Worm (Caenorhabditis elegans) whole organism, L4/young adult: ENCODE results near the gene age-1.

Experiments used
- W03F9.2 ChIP-seq: fragments of 150-350 bp; optimal IDR thresholded peaks from 2 replicates; lab custom pipeline; 2014; ENCODE audit warnings: missing biosample characterization, missing genetic modification characterization
- dao-5 ChIP-seq: sonication (generic microtip); optimal IDR thresholded peaks from 2 replicates; lab custom pipeline; 2016; ENCODE audit warnings: missing genotype, missing genetic modification characterization, moderate library complexity, missing compliant biosample characterization
- him-1 ChIP-seq: sonication (generic microtip); optimal IDR thresholded peaks from 2 replicates; lab custom pipeline; 2016; ENCODE audit warnings: missing genotype, missing genetic modification reagents, missing genetic modification characterization, missing compliant biosample characterization

Gene age-1

DNA sequence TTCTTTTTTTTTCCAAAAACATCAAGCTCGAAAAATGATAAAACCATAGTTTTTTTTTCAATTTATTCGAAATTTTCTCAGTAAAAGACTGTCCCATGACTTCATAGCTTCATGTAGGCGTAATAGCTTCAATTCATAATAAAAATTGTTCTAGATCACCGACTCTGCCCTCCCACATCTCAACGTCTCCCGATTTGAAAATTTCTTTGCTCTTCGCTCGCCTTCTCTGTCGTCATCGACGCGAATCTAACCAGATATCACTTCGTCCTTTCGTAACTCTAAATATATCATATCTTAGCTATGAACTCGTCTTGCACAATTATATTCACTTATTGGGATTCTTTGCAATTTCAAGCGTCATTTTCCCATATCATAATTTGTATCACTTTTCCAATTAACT, 12.1 kb downstream of the age-1 start, which contains the start of gene srh-44:
TSS of gene srh-44 (plus strand) at position 301 of the 400 bp plus-strand sequence.
- TF ChIP-seq him-1 (no peak), dao-5 (no peak), W03F9.2 (tag; lab: Kevin White, UChicago) (no peak)

DNA sequence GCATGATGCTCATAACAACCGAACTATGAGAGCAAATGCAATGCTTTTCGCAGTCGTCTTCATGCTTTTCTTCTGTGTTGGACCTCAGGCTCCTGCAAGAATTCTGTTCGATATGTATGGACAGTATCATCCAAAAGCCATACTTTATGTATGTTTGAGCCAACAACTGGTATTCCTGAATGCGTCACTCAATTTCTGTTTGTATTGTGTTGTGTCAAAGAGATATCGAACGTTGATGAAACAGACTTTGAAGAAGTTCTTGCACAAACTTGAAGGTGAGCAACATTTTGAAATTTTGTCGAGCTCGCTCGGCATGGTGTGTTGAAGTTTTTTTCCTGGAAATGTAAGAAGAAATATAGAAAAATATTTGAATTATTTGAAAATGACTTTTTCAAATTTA, 13.9 kb downstream of the age-1 start:
- TF ChIP-seq dao-5 (no peak), W03F9.2 (tag; lab: Kevin White, UChicago) (no peak), him-1 (no peak)

- TF ChIP-seq W03F9.2 (tag; lab: Kevin White, UChicago) = no peak
- no peak for TF ChIP-seq him-1
- TF ChIP-seq dao-5 = no peak
Observed at ce11 chrII:11510373-11510772, 16.5 kb downstream of the age-1 start, which contains the start of gene npr-41. Gene npr-41, plus strand, starts transcription at chrII:11510673.

DNA sequence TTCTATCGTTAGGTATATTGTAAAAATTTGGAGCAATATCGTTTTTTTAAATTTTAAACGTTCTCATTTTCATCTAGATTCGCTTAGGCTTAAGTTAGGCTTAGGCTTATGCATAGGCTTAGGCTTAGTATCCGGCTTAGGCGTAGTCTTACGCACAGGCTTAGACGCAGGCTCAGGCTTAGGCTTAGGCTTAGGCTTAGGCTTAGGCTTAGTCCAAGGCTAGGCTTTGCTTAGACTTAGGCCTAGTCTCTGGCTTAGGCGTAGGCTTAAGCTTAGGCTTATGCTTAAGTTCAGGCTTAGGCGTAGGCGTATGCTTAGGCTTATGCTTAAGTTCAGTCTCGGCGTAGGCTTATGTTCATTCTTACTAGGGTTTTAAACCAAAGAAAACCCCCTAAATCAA, 23.1 kb downstream of the age-1 start:
- TF ChIP-seq W03F9.2 (tag; lab: Kevin White, UChicago) = no peak
- TF ChIP-seq dao-5 = no peak
- TF ChIP-seq him-1 = no peak

DNA sequence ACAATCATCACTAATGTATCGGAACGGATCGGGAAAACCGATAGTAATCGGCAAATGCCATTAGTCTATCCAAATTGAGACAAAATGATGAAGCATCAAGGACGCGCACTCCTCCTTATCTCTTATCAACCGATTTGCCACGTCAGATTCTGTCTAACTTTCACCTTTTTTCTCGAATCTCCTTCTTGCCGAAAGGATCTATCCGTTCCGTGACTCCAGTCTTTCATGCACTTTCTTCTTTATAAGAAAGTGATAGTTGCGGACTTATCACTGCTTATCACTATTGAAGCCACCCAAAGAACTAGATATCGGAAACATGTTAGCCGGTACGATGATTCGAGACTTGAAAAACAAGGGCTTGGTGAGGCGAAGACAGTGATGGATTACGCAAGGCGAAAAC, 24.9 kb downstream of the age-1 start:
- TF ChIP-seq dao-5 (no peak), W03F9.2 (tag; lab: Kevin White, UChicago) (no peak), him-1 (no peak)

DNA sequence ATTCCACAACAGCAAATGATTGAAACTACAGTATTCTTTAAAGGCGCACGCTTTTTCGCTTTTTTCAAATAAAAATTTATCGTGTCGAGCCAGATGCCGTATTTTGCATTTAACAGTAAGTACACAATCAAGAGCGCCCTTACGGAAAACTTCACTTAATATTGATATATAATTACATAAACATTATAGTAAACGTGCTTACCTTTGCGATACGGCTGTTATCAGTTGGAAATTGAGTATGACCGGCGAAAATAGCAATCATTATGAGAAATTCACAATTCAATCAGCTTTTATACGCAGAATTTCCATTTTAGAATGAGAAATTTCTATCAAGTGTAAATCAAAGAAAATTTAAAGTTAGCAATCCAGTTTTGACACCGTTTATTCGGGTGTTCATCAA, 26.7 kb downstream of the age-1 start, which contains the start of gene B0334.20:
TSS of gene B0334.20 (minus strand) at position 262 of the 400 bp plus-strand sequence.
- TF ChIP-seq dao-5 = no peak

DNA sequence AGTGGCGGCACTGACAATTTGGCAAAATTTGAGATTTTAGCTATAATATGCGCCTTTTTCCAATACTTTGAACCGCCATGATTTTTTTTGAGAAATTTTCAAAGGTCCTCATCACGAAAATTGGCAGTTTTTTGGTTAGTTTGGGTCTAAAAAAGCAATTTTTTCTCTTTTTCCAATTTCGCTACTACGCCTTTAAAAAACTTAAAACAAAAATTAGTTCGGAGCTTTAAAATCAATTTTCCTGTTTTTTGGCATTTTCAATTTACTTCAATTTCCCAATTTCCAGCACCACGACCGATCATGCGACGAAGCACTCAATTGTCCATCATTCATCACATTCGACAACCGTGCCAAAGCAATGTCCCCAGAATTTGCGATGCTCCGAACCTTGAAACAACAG, 29.5 kb downstream of the age-1 start, which contains the start of gene B0334.5:
TSS of gene B0334.5 (plus strand) at position 301 of the 400 bp plus-strand sequence.
- no peak for TF ChIP-seq W03F9.2 (tag; lab: Kevin White, UChicago)
- TF ChIP-seq dao-5 = no peak
- no peak for TF ChIP-seq him-1

DNA sequence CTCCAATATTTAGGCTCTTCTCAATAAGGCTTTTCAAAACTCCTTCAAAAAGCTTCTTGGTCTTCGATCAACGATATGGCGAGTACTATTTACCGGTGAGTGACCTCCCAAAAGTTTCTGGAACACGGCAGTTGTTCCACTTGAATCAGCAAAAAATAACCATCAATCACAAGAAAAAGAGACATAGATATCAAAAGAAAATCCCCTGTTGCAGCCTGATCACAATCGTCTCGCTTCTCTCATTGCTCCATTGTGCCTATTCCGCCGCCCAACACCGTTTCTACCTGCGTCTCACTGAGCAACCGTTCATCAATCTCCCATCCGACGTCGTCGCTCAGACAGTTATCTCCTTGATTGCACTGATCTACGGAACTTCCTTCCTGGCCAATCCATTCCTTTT, 30.1 kb downstream of the age-1 start, which contains the start of gene emc-5:
TSS of gene emc-5 (plus strand) at position 14 of the 400 bp plus-strand sequence.
- TF ChIP-seq dao-5 = no peak
- no peak for TF ChIP-seq W03F9.2 (tag; lab: Kevin White, UChicago)

ce11 chrII:11495806-11496205, 31.0 kb downstream of the age-1 start:
- TF ChIP-seq W03F9.2 (tag; lab: Kevin White, UChicago) (no peak), him-1 (no peak), dao-5 (no peak)

ce11 chrII:11495307-11495706, 31.5 kb downstream of the age-1 start, which contains the start of the genes ooc-3 and B0334.4:
Gene ooc-3, minus strand, starts transcription at chrII:11495321.
Gene B0334.4, plus strand, starts transcription at chrII:11495692.
- TF ChIP-seq him-1 (no peak), W03F9.2 (tag; lab: Kevin White, UChicago) (no peak), dao-5 (no peak)

DNA sequence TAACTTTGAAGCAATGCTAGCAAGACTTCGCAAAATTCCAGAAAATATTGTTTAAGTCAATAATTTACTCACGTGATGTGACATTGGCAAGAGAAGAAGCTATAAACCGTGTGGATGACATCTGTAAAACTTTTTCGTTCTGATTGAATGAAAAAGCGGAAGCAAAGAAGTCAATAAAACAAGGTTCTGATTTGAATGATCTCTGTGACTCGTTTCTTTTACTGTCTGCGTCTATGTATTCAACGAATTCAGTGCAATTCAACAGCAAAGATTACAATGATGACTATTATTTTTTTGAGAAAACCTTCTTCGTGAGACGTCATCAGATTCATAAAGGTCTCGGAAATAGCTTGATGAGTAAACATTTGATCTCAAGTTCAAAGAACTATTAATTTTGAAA, 34.0 kb downstream of the age-1 start, which contains the start of gene hacl-1:
TSS of gene hacl-1 (minus strand) at position 121 of the 400 bp plus-strand sequence.
- TF ChIP-seq him-1 (no peak), W03F9.2 (tag; lab: Kevin White, UChicago) (no peak), dao-5 (no peak)

- TF ChIP-seq dao-5 (no peak), W03F9.2 (tag; lab: Kevin White, UChicago) (no peak), him-1 (no peak)
Observed at ce11 chrII:11487999-11488398, 38.9 kb downstream of the age-1 start, which contains the start of gene B0334.13. Gene B0334.13, plus strand, starts transcription at chrII:11488299.

- TF ChIP-seq him-1 = no peak
- no peak for TF ChIP-seq W03F9.2 (tag; lab: Kevin White, UChicago)
- no peak for TF ChIP-seq dao-5
Observed at ce11 chrII:11486698-11487234, 40.1 kb downstream of the age-1 start, which contains the start of gene ttr-18. Gene ttr-18, minus strand, starts transcription at chrII:11486748.

- TF ChIP-seq him-1 = no peak
- no peak for TF ChIP-seq W03F9.2 (tag; lab: Kevin White, UChicago)
- no peak for TF ChIP-seq dao-5
Observed at ce11 chrII:11485200-11485599, 41.7 kb downstream of the age-1 start, which contains the start of gene twk-5. Gene twk-5, minus strand, starts transcription at chrII:11485300.

DNA sequence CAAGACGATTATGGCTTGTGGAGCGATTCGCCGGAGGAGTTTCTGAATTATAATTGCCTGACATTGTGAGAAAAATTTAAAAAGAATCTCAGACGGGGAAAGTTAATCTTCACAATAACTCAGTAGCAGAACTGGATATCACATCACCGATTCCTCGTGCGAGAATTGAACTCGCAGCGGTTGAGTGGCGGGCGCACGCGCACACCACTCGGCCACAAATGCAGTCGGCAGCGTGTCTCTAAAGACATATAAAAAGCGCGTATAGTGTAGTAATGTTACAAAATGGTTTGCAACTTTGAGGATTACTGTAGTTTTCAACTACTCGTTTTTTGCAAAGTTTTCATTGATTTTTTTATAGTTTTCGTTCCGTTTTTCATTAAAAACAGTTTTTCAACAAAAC, 42.3 kb downstream of the age-1 start:
- TF ChIP-seq W03F9.2 (tag; lab: Kevin White, UChicago) = peak; percentile 84
- peak; percentile 60 for TF ChIP-seq him-1
- TF ChIP-seq dao-5 = peak; percentile 85

DNA sequence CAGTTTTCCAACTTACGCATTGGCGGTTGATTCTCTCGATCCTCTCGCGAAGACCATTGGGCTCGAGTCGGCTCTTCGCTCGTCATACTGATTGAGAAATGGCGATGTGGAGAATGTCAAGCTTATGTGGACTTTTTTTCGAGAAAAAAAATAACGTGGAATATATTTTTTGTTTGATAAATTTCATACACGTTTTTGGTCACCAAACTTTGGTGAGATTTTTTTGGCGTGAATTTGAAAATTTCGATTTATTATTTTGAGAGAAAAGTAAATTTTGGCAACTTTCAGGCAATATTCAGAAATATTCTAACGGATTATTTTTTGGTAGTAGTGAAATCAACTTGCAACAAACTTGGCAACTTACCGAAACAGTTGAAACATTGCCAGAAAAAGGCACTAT, 47.8 kb downstream of the age-1 start, which contains the start of gene W02B12.12:
TSS of gene W02B12.12 (minus strand) at position 101 of the 400 bp plus-strand sequence.
- TF ChIP-seq dao-5 (no peak), W03F9.2 (tag; lab: Kevin White, UChicago) (no peak), him-1 (no peak)
